Worm (Caenorhabditis elegans): Measurements from ENCODE around the gene K10D11.7.

- peak; percentile 56 for TF ChIP-seq hlh-30 (tag; optimal IDR thresholded peaks at IDR 0.05; ENCODE audit: insufficient read depth)
- no peak for TF ChIP-seq dmd-6 (GFP tag; IDR thresholded peaks at IDR 0.05)
- no peak for TF ChIP-seq nhr-11 (tag; optimal IDR thresholded peaks at IDR 0.05)
- TF ChIP-seq lsy-2 (tag; optimal IDR thresholded peaks at IDR 0.05), result no peak
- no peak for TF ChIP-seq lin-13 (GFP tag; optimal IDR thresholded peaks at IDR 0.05)
- no peak for TF ChIP-seq fkh-10 (GFP tag; optimal IDR thresholded peaks at IDR 0.05)
- TF ChIP-seq ama-1 (optimal IDR thresholded peaks at IDR 0.05), result no peak
- TF ChIP-seq egl-27 (tag; optimal IDR thresholded peaks at IDR 0.05), result no peak
- TF ChIP-seq nhr-77 (tag; optimal IDR thresholded peaks at IDR 0.05), result no peak
- TF ChIP-seq daf-12 (tag; optimal IDR thresholded peaks at IDR 0.05), result no peak
- no peak for TF ChIP-seq unc-130 (GFP tag; optimal IDR thresholded peaks at IDR 0.05)
Observed at ce11 chrIV:13013231-13013630, 17.4 kb upstream of the K10D11.7 start.
